Worm (Caenorhabditis elegans) whole organism, late embryonic: ENCODE measurements around the gene bath-30.

Experiments used
- C08G9.2 ChIP-seq: sonication (generic microtip); optimal IDR thresholded peaks from 2 replicates; lab custom pipeline; 2016; ENCODE audit warnings: mild to moderate bottlenecking, missing genetic modification characterization, moderate library complexity, missing compliant biosample characterization
- C38D4.7 ChIP-seq: fragments of 200-800 bp; sonication (Bioruptor generic); optimal IDR thresholded peaks from 2 replicates; lab custom pipeline; 2018; ENCODE audit warnings: mild to moderate bottlenecking, missing genetic modification characterization, moderate library complexity, missing compliant biosample characterization
- K09A11.1 ChIP-seq: sonication (generic microtip); optimal IDR thresholded peaks from 2 replicates; lab custom pipeline; 2017; ENCODE audit warnings: antibody characterized with exemption, mild to moderate bottlenecking, missing genetic modification characterization, missing compliant biosample characterization; ENCODE audit not compliant: insufficient read depth
- T23F11.4 ChIP-seq: fragments of 200-800 bp; sonication (Bioruptor generic); optimal IDR thresholded peaks from 2 replicates; lab custom pipeline; 2018; ENCODE audit warnings: mild to moderate bottlenecking, missing genetic modification characterization, missing compliant biosample characterization
- ceh-14 ChIP-seq: sonication (generic microtip); optimal IDR thresholded peaks from 2 replicates; lab custom pipeline; 2016; ENCODE audit warnings: missing genotype, missing genetic modification characterization, missing compliant biosample characterization
- ceh-18 ChIP-seq: sonication (generic microtip); optimal IDR thresholded peaks from 2 replicates; lab custom pipeline; 2016; ENCODE audit warnings: missing genetic modification characterization, missing compliant biosample characterization
- ceh-19 ChIP-seq: fragments of 200-800 bp; sonication (Bioruptor generic); optimal IDR thresholded peaks from 2 replicates; lab custom pipeline; 2018; ENCODE audit warnings: mild to moderate bottlenecking, missing genetic modification characterization, missing compliant biosample characterization
- ceh-22 ChIP-seq: sonication (generic microtip); optimal IDR thresholded peaks from 2 replicates; lab custom pipeline; 2017; ENCODE audit warnings: missing biosample characterization, missing genetic modification characterization
- ceh-45 ChIP-seq: fragments of 200-800 bp; sonication (Bioruptor generic); IDR thresholded peaks from 2 replicates; pipeline ENCODE4 v1.3.6; 2022; ENCODE audit warnings: missing genetic modification reagents, missing genetic modification characterization, missing compliant biosample characterization
- ceh-48 ChIP-seq: sonication (generic microtip); optimal IDR thresholded peaks from 2 replicates; lab custom pipeline; 2016; ENCODE audit warnings: missing genetic modification characterization, inconsistent platforms, missing compliant biosample characterization
- ceh-6 ChIP-seq: fragments of 200-800 bp; sonication (Bioruptor generic); optimal IDR thresholded peaks from 2 replicates; lab custom pipeline; 2018; ENCODE audit warnings: mild to moderate bottlenecking, missing genetic modification characterization, missing compliant biosample characterization
- ceh-9 ChIP-seq: sonication (generic microtip); optimal IDR thresholded peaks from 2 replicates; lab custom pipeline; 2016; ENCODE audit warnings: mild to moderate bottlenecking, missing genetic modification characterization, inconsistent platforms, missing compliant biosample characterization
- elt-2 ChIP-seq: sonication (generic microtip); optimal IDR thresholded peaks from 2 replicates; lab custom pipeline; 2016; ENCODE audit warnings: missing genetic modification reagents, missing genetic modification characterization, missing compliant biosample characterization
- elt-4 ChIP-seq: sonication (generic microtip); optimal IDR thresholded peaks from 2 replicates; lab custom pipeline; 2016; ENCODE audit warnings: missing genetic modification characterization, missing compliant biosample characterization
- ets-4 ChIP-seq: sonication (generic microtip); optimal IDR thresholded peaks from 2 replicates; lab custom pipeline; 2016; ENCODE audit warnings: missing genetic modification characterization, missing compliant biosample characterization
- hlh-13 ChIP-seq: fragments of 200-800 bp; sonication (Bioruptor generic); optimal IDR thresholded peaks from 2 replicates; lab custom pipeline; 2018; ENCODE audit warnings: mild to moderate bottlenecking, missing genetic modification characterization, missing compliant biosample characterization
- hlh-15 ChIP-seq: sonication (generic microtip); optimal IDR thresholded peaks from 2 replicates; lab custom pipeline; 2016; ENCODE audit warnings: missing genetic modification characterization, missing compliant biosample characterization
- hlh-30 ChIP-seq: sonication (generic microtip); optimal IDR thresholded peaks from 2 replicates; lab custom pipeline; 2017; ENCODE audit warnings: antibody characterized with exemption, missing genetic modification characterization, missing compliant biosample characterization; ENCODE audit not compliant: insufficient read depth
- hlh-8 ChIP-seq: sonication (generic microtip); optimal IDR thresholded peaks from 2 replicates; lab custom pipeline; 2016; ENCODE audit warnings: missing genotype, missing genetic modification characterization, missing compliant biosample characterization
- madf-2 ChIP-seq: sonication (generic microtip); optimal IDR thresholded peaks from 2 replicates; lab custom pipeline; 2017; ENCODE audit warnings: missing genetic modification characterization, missing compliant biosample characterization
- mec-3 ChIP-seq: sonication (generic microtip); optimal IDR thresholded peaks from 2 replicates; lab custom pipeline; 2016; ENCODE audit warnings: borderline replicate concordance, missing genetic modification characterization, missing compliant biosample characterization
- nhr-11 ChIP-seq: fragments of 150-350 bp; optimal IDR thresholded peaks from 2 replicates; lab custom pipeline; 2014; ENCODE audit warnings: missing biosample characterization, missing genetic modification characterization
- npax-4 ChIP-seq: sonication (generic microtip); optimal IDR thresholded peaks from 2 replicates; lab custom pipeline; 2016; ENCODE audit warnings: missing genetic modification characterization, missing compliant biosample characterization
- odd-2 ChIP-seq: sonication (generic microtip); optimal IDR thresholded peaks from 2 replicates; lab custom pipeline; 2017; ENCODE audit warnings: antibody characterized with exemption, mild to moderate bottlenecking, missing genetic modification characterization, missing compliant biosample characterization
- pax-1 ChIP-seq: fragments of 150-350 bp; optimal IDR thresholded peaks from 2 replicates; lab custom pipeline; 2014; ENCODE audit warnings: missing biosample characterization, missing genetic modification characterization
- pha-2 ChIP-seq: sonication (generic microtip); optimal IDR thresholded peaks from 2 replicates; lab custom pipeline; 2017; ENCODE audit warnings: mild to moderate bottlenecking, missing genetic modification characterization, missing compliant biosample characterization
- pros-1 ChIP-seq: fragments of 150-350 bp; optimal IDR thresholded peaks from 2 replicates; lab custom pipeline; 2014; ENCODE audit warnings: missing biosample characterization, missing genetic modification reagents, missing genetic modification characterization
- sox-2 ChIP-seq: fragments of 200-800 bp; sonication (Bioruptor generic); IDR thresholded peaks from 2 replicates; pipeline ENCODE4 v1.3.6; 2022; ENCODE audit warnings: missing genetic modification reagents, missing genetic modification characterization, missing compliant biosample characterization
- syd-9 ChIP-seq: sonication (generic microtip); optimal IDR thresholded peaks from 2 replicates; lab custom pipeline; 2016; ENCODE audit warnings: mild to moderate bottlenecking, missing genetic modification characterization, moderate library complexity, missing compliant biosample characterization
- tbx-2 ChIP-seq: sonication (generic microtip); optimal IDR thresholded peaks from 2 replicates; lab custom pipeline; 2016; ENCODE audit warnings: missing genetic modification characterization, missing compliant biosample characterization
- tbx-7 ChIP-seq: sonication (generic microtip); optimal IDR thresholded peaks from 2 replicates; lab custom pipeline; 2016; ENCODE audit warnings: missing genotype, missing genetic modification characterization, missing compliant biosample characterization
- unc-42 ChIP-seq: sonication (generic microtip); optimal IDR thresholded peaks from 2 replicates; lab custom pipeline; 2016; ENCODE audit warnings: missing genotype, missing genetic modification characterization, missing compliant biosample characterization
- unc-55 ChIP-seq: sonication (generic microtip); optimal IDR thresholded peaks from 2 replicates; lab custom pipeline; 2017; ENCODE audit warnings: missing biosample characterization, missing genetic modification reagents, missing genetic modification characterization
- unc-86 ChIP-seq: sonication (generic microtip); optimal IDR thresholded peaks from 2 replicates; lab custom pipeline; 2016; ENCODE audit warnings: missing genetic modification characterization, missing compliant biosample characterization

bath-30 gene

ce11 chrII:3338556-3338955 is 7.6 kb downstream of the bath-30 start, which contains the start of gene F14D2.7:
Gene F14D2.7, minus strand, starts transcription at chrII:3338656.
- no peak for TF ChIP-seq ceh-22 (tag; lab: Kevin White, UChicago)
- TF ChIP-seq ceh-19 (GFP tag; lab: Kevin White, UChicago): no peak
- no peak for TF ChIP-seq pax-1 (tag; lab: Kevin White, UChicago)
- no peak for TF ChIP-seq ets-4
- TF ChIP-seq nhr-11 (tag; lab: Kevin White, UChicago): no peak
- no peak for TF ChIP-seq C08G9.2 (tag; lab: Kevin White, UChicago)
- no peak for TF ChIP-seq hlh-15 (tag; lab: Kevin White, UChicago)
- TF ChIP-seq ceh-45 (GFP tag; lab: Robert Waterston, UW): no peak
- TF ChIP-seq K09A11.1 (tag; lab: Kevin White, UChicago): no peak
- TF ChIP-seq hlh-8 (tag; lab: Kevin White, UChicago): no peak
- no peak for TF ChIP-seq hlh-13 (GFP tag; lab: Kevin White, UChicago)
- no peak for TF ChIP-seq mec-3
- TF ChIP-seq npax-4 (tag; lab: Kevin White, UChicago): no peak
- TF ChIP-seq tbx-7 (tag; lab: Kevin White, UChicago): no peak
- TF ChIP-seq, all 69 proteins: peak for 0

ce11 chrII:3337039-3337438 is 9.1 kb downstream of the bath-30 start, which contains the start of gene F14D2.19:
Gene F14D2.19, minus strand, starts transcription at chrII:3337139.
- no peak for TF ChIP-seq pros-1 (tag; lab: Kevin White, UChicago)

ce11 chrII:3332039-3332438 is 14.1 kb downstream of the bath-30 start, which contains the start of gene irld-27:
Gene irld-27, plus strand, starts transcription at chrII:3332339.
- TF ChIP-seq T23F11.4 (GFP tag; lab: Kevin White, UChicago) (no peak), unc-42 (no peak), elt-4 (tag; lab: Kevin White, UChicago) (no peak), ceh-18 (tag; lab: Kevin White, UChicago) (no peak), elt-2 (tag; lab: Kevin White, UChicago) (no peak), ceh-22 (tag; lab: Kevin White, UChicago) (no peak), unc-86 (no peak), ceh-6 (GFP tag; lab: Kevin White, UChicago) (no peak), pha-2 (tag; lab: Kevin White, UChicago) (no peak), C38D4.7 (no peak), hlh-30 (tag; lab: Kevin White, UChicago) (no peak), ceh-9 (tag; lab: Kevin White, UChicago) (no peak), ceh-45 (GFP tag; lab: Robert Waterston, UW) (no peak), hlh-15 (tag; lab: Kevin White, UChicago) (no peak), madf-2 (no peak)

- no peak for TF ChIP-seq T23F11.4 (GFP tag; lab: Kevin White, UChicago)
- TF ChIP-seq ceh-48 (tag; lab: Kevin White, UChicago): no peak
- no peak for TF ChIP-seq tbx-2 (tag; lab: Kevin White, UChicago)
- TF ChIP-seq mec-3: no peak
- TF ChIP-seq pha-2 (tag; lab: Kevin White, UChicago): no peak
- no peak for TF ChIP-seq ceh-19 (GFP tag; lab: Kevin White, UChicago)
- TF ChIP-seq syd-9 (tag; lab: Kevin White, UChicago): no peak
- TF ChIP-seq C38D4.7: no peak
- TF ChIP-seq tbx-7 (tag; lab: Kevin White, UChicago): no peak
- TF ChIP-seq unc-55: no peak
- no peak for TF ChIP-seq odd-2
- TF ChIP-seq ceh-14: no peak
- TF ChIP-seq sox-2 (GFP tag; lab: Robert Waterston, UW): no peak
- TF ChIP-seq ceh-9 (tag; lab: Kevin White, UChicago): no peak
Measured at ce11 chrII:3327104-3327503, 19.1 kb downstream of the bath-30 start, which contains the start of gene Y46D2A.3. Gene Y46D2A.3, minus strand, starts transcription at chrII:3327204.
